Worm (Caenorhabditis elegans): ENCODE results near the gene rab-33.

DNA sequence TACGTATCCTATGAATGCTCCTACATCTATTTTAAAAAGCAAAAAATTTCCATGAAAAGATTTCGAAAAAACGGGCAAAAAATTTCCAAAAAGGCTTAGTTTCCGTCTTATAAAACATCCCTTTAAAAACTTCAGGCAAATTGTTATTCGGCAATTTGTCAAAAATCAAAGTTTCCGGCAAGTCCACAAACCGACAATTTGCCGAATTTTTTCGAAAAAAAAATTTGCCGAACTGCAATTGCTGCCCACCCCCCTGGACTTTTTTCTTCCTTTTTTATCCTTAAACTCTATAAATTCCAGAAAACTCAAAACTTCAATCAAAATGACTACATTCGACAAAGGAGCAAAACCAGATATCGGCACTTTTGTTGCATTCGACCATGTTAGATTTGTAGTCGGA, 31.6 kb upstream of the rab-33 start, which contains the start of gene hpd-1:
- TF ChIP-seq zag-1 (tag; optimal IDR thresholded peaks at IDR 0.05) (no peak), lsy-2 (tag; optimal IDR thresholded peaks at IDR 0.05) (no peak), fkh-10 (GFP tag; optimal IDR thresholded peaks at IDR 0.05) (no peak), nhr-28 (tag; optimal IDR thresholded peaks at IDR 0.05) (no peak)
